Fruit fly (Drosophila melanogaster) whole organism, wandering third instar larva: ENCODE measurements around the gene CG11837.

Experiments
- Abd-B ChIP-seq: fragments of >200 bp; optimal IDR thresholded peaks from 2 replicates; lab custom pipeline; 2017; ENCODE audit warnings: missing biosample characterization, missing genetic modification characterization
- CG32264 ChIP-seq: fragments of 200-800 bp; sonication (Bioruptor generic); optimal IDR thresholded peaks from 2 replicates; lab custom pipeline; 2016; ENCODE audit warnings: missing biosample characterization, missing genetic modification characterization
- CrebA ChIP-seq: fragments of 200-800 bp; sonication (Bioruptor generic); optimal IDR thresholded peaks from 2 replicates; lab custom pipeline; 2016; ENCODE audit warnings: missing biosample characterization, mild to moderate bottlenecking, missing genetic modification characterization, borderline replicate concordance
- Dfd ChIP-seq: fragments of >200 bp; optimal IDR thresholded peaks from 2 replicates; lab custom pipeline; 2017; ENCODE audit warnings: missing biosample characterization, missing genetic modification characterization
- Dif ChIP-seq: fragments of 200-275, 200-300 bp; sonication (Bioruptor generic); optimal IDR thresholded peaks from 2 replicates; lab custom pipeline; 2018; ENCODE audit warnings: missing biosample characterization, missing genetic modification characterization; ENCODE audit not compliant: partially characterized antibody
- GATAd ChIP-seq: sonication (Bioruptor generic); optimal IDR thresholded peaks from 2 replicates; lab custom pipeline; 2016; ENCODE audit warnings: missing biosample characterization, missing genetic modification characterization
- HLH106 ChIP-seq: fragments of 200-800 bp; optimal IDR thresholded peaks from 3 replicates; lab custom pipeline; 2019; ENCODE audit warnings: missing biosample characterization, mild to moderate bottlenecking, missing genetic modification characterization, moderate library complexity
- Hr83 ChIP-seq: fragments of 200-300 bp; sonication (Bioruptor generic); optimal IDR thresholded peaks from 2 replicates; lab custom pipeline; 2016; ENCODE audit warnings: missing biosample characterization, mild to moderate bottlenecking, missing genetic modification characterization, moderate library complexity; ENCODE audit not compliant: poor library complexity, severe bottlenecking
- Mio ChIP-seq: sonication (Bioruptor generic); optimal IDR thresholded peaks from 2 replicates; lab custom pipeline; 2016; ENCODE audit warnings: missing biosample characterization, missing genetic modification characterization
- Myc ChIP-seq: fragments of >200 bp; optimal IDR thresholded peaks from 2 replicates; lab custom pipeline; 2017
- N ChIP-seq: fragments of >200 bp; optimal IDR thresholded peaks from 2 replicates; lab custom pipeline; 2018; ENCODE audit warnings: missing biosample characterization, missing external identifiers, missing genetic modification characterization
- OdsH ChIP-seq: fragments of 200-800 bp; sonication (Bioruptor generic); optimal IDR thresholded peaks from 2 replicates; lab custom pipeline; 2016; ENCODE audit warnings: missing biosample characterization, mild to moderate bottlenecking, missing genetic modification characterization
- Rel ChIP-seq, 2 experiments: fragments of 200-800 bp; sonication (Bioruptor generic) in 1 of 2; optimal IDR thresholded peaks; 2 replicates in 1 of 2; 3 replicates in 1 of 2; lab custom pipeline; 2016 to 2019; ENCODE audit warnings: mild to moderate bottlenecking in 2 of 2, missing biosample characterization in 2 of 2, missing genetic modification characterization in 2 of 2, moderate library complexity in 1 of 2
- Sp1 ChIP-seq: fragments of 200-800 bp; sonication (Bioruptor generic); optimal IDR thresholded peaks from 3 replicates; lab custom pipeline; 2019; ENCODE audit warnings: missing biosample characterization, mild to moderate bottlenecking, missing genetic modification characterization, moderate library complexity
- Vsx2 ChIP-seq: fragments of 200-300, 225-300 bp; sonication (Bioruptor generic); optimal IDR thresholded peaks from 2 replicates; lab custom pipeline; 2018; ENCODE audit warnings: missing biosample characterization, missing genetic modification characterization; ENCODE audit not compliant: partially characterized antibody
- br ChIP-seq: fragments of 200-800 bp; sonication (Bioruptor generic); optimal IDR thresholded peaks from 2 replicates; lab custom pipeline; 2016; ENCODE audit warnings: missing biosample characterization, missing genetic modification characterization
- brk ChIP-seq: fragments of 200-800 bp; sonication (Bioruptor generic); optimal IDR thresholded peaks from 2 replicates; lab custom pipeline; 2016; ENCODE audit warnings: missing biosample characterization, mild to moderate bottlenecking, missing genetic modification characterization
- dmrt93B ChIP-seq: fragments of 200-800 bp; sonication (Bioruptor generic); optimal IDR thresholded peaks from 2 replicates; lab custom pipeline; 2018; ENCODE audit warnings: missing biosample characterization, mild to moderate bottlenecking, missing genetic modification characterization
- ey ChIP-seq: fragments of 200-800 bp; sonication (Bioruptor generic); optimal IDR thresholded peaks from 2 replicates; lab custom pipeline; 2016; ENCODE audit warnings: missing biosample characterization, missing genetic modification characterization
- foxo ChIP-seq, 2 experiments: fragments of 200-800 bp; sonication (Bioruptor generic); optimal IDR thresholded peaks; 2 replicates in 1 of 2; 3 replicates in 1 of 2; lab custom pipeline; 2016 to 2017; ENCODE audit warnings: missing biosample characterization in 2 of 2, missing genetic modification characterization in 2 of 2
- fru ChIP-seq: fragments of 200-800 bp; sonication (Bioruptor generic); optimal IDR thresholded peaks from 3 replicates; lab custom pipeline; 2016; ENCODE audit warnings: missing biosample characterization, mild to moderate bottlenecking, missing genetic modification characterization
- h ChIP-seq: fragments of 200-800 bp; sonication (Bioruptor generic); optimal IDR thresholded peaks from 3 replicates; lab custom pipeline; 2016; ENCODE audit warnings: missing biosample characterization, mild to moderate bottlenecking, missing genetic modification characterization
- lola ChIP-seq: fragments of >200 bp; optimal IDR thresholded peaks from 2 replicates; lab custom pipeline; 2017; ENCODE audit warnings: missing biosample characterization, missing genetic modification characterization
- pan ChIP-seq: fragments of >200 bp; optimal IDR thresholded peaks from 2 replicates; lab custom pipeline; 2017
- psq ChIP-seq: fragments of 200-800 bp; sonication (Bioruptor generic); optimal IDR thresholded peaks from 3 replicates; lab custom pipeline; 2017; ENCODE audit warnings: missing biosample characterization, mild to moderate bottlenecking, missing genetic modification characterization, moderate library complexity
- rgr ChIP-seq: fragments of 200-800 bp; sonication (Bioruptor generic); optimal IDR thresholded peaks from 3 replicates; lab custom pipeline; 2016; ENCODE audit warnings: missing biosample characterization, mild to moderate bottlenecking, missing genetic modification characterization
- sage ChIP-seq: fragments of 200-800 bp; sonication (Bioruptor generic); optimal IDR thresholded peaks from 2 replicates; lab custom pipeline; 2016; ENCODE audit warnings: missing biosample characterization, mild to moderate bottlenecking, missing genetic modification characterization
- tai ChIP-seq: sonication (Bioruptor generic); optimal IDR thresholded peaks from 2 replicates; lab custom pipeline; 2016; ENCODE audit warnings: missing biosample characterization, missing genetic modification characterization
- usp ChIP-seq: fragments of >200 bp; optimal IDR thresholded peaks from 2 replicates; lab custom pipeline; 2017; ENCODE audit warnings: missing biosample characterization, missing genetic modification characterization

The CG11837 gene

dm6 chr3R:29049055-29049722, at the start of gene CG11837:
Gene CG11837 (plus strand): TSS chr3R:29049493.
- TF ChIP-seq usp (GFP tag; lab: Kevin White, UChicago) (no peak), ey (no peak), sage (GFP tag; lab: Kevin White, UChicago) (peak; percentile 36), Rel (GFP tag; optimal IDR thresholded peaks at IDR 0.05; lab: Kevin White, UChicago) (no peak), Rel (tag; optimal IDR thresholded peaks at IDR 0.05; lab: Kevin White, UChicago) (no peak), brk (no peak)

- no peak for TF ChIP-seq CG32264 (GFP tag; lab: Kevin White, UChicago)
- no peak for TF ChIP-seq Sp1
- TF ChIP-seq GATAd (GFP tag; lab: Kevin White, UChicago), result no peak
- no peak for TF ChIP-seq Rel (GFP tag; optimal IDR thresholded peaks at IDR 0.05; lab: Kevin White, UChicago)
- TF ChIP-seq Rel (tag; optimal IDR thresholded peaks at IDR 0.05; lab: Kevin White, UChicago), result no peak
- TF ChIP-seq sage (GFP tag; lab: Kevin White, UChicago), result no peak
- TF ChIP-seq Dif (GFP tag; lab: Kevin White, UChicago), result no peak
- no peak for TF ChIP-seq usp (GFP tag; lab: Kevin White, UChicago)
- TF ChIP-seq Myc, result no peak
- TF ChIP-seq brk, result no peak
Measured at dm6 chr3R:29000001-29000400, 49.3 kb upstream of the CG11837 start.

dm6 chr3R:29004884-29005621, 44.2 kb upstream of the CG11837 start:
- TF ChIP-seq rgr (GFP tag; lab: Kevin White, UChicago) (peak; percentile 1), N (GFP tag; lab: Kevin White, UChicago) (no peak), HLH106 (tag; lab: Kevin White, UChicago) (peak; percentile 7), h (GFP tag; lab: Kevin White, UChicago) (peak; percentile 35), Rel (GFP tag; optimal IDR thresholded peaks at IDR 0.05; lab: Kevin White, UChicago) (no peak), Rel (tag; optimal IDR thresholded peaks at IDR 0.05; lab: Kevin White, UChicago) (no peak), foxo (GFP tag; optimal IDR thresholded peaks at IDR 0.05; lab: Kevin White, UChicago) (peak in 1 of 2 experiments; percentile 5), fru (GFP tag; lab: Kevin White, UChicago) (peak; percentile 24)

DNA sequence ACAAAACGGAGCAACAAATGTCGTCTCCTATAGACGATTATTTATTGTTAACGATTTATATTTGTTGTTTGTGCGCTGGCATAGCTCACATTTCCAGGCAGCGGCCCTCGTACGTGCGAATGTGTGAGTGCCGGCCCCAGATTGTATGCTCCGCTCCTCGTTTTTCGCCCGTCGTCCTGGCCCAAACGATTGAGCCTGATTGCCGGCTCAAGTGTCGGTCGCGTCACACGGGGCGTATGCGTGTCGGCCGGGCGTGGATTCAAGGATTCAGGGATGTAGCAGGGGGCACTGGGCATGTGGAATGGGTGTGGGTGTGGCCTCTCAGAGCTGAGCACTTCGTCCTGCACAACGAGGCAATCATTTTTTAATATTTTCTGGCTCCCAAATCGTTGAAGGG, 43.7 kb upstream of the CG11837 start:
- TF ChIP-seq OdsH (GFP tag; lab: Kevin White, UChicago), result no peak

DNA sequence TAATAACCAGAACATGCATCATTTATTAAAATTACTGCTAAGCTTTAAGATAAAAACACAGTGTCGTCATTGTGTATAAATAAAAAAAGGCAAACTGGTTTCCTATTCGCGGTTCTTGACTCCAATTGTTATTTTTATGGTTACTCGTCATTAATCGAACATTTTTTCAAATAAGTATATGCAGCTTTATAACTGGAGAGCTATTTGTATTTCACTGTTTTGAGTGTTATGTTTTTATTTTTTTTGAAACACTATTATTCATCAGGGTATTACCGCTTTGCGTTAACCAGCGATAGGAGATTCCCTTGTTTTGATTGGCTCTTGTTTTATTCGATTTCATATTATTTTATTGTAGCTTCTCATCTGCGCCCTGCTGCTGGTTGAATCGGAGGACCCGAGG, 38.1 kb upstream of the CG11837 start:
- no peak for TF ChIP-seq dmrt93B (GFP tag; lab: Kevin White, UChicago)
- no peak for TF ChIP-seq HLH106 (tag; lab: Kevin White, UChicago)
- no peak for TF ChIP-seq N (GFP tag; lab: Kevin White, UChicago)
- TF ChIP-seq Dfd (GFP tag; lab: Kevin White, UChicago), result no peak
- TF ChIP-seq h (GFP tag; lab: Kevin White, UChicago), result no peak
- no peak for TF ChIP-seq foxo (GFP tag; optimal IDR thresholded peaks at IDR 0.05; lab: Kevin White, UChicago)
- no peak for TF ChIP-seq pan (lab: Kevin White, UChicago)
- TF ChIP-seq OdsH (GFP tag; lab: Kevin White, UChicago), result no peak
- no peak for TF ChIP-seq CG32264 (GFP tag; lab: Kevin White, UChicago)
- no peak for TF ChIP-seq GATAd (GFP tag; lab: Kevin White, UChicago)
- TF ChIP-seq Dif (GFP tag; lab: Kevin White, UChicago), result no peak

DNA sequence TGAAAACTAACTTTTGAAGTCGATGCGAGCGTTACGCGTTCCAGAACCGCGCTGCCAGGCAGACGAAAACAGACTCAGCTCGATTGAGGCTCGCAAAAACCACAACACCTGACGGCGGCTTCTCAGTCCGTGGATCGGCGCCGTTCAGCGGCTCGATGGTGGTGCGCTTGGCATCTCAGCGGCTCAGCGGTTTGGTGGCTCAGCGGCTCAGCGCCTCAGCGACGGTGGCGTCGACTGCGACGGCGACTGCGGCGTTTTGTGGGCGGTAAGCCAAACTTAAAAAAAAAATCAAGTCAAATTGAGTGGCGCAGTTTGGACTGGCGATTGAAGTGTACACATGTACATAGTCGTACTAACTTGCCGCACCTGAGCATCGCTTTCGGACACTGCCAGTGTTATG, 28.9 kb upstream of the CG11837 start, which contains the start of gene wat:
wat (minus strand) TSS at position 41 of the 400 bp plus-strand sequence.
- no peak for TF ChIP-seq lola (GFP tag; lab: Kevin White, UChicago)
- no peak for TF ChIP-seq OdsH (GFP tag; lab: Kevin White, UChicago)
- no peak for TF ChIP-seq Rel (GFP tag; optimal IDR thresholded peaks at IDR 0.05; lab: Kevin White, UChicago)
- no peak for TF ChIP-seq Rel (tag; optimal IDR thresholded peaks at IDR 0.05; lab: Kevin White, UChicago)
- no peak for TF ChIP-seq CrebA (GFP tag; lab: Kevin White, UChicago)
- no peak for TF ChIP-seq tai
- no peak for TF ChIP-seq usp (GFP tag; lab: Kevin White, UChicago)
- no peak for TF ChIP-seq Vsx2 (GFP tag; lab: Kevin White, UChicago)
- TF ChIP-seq Myc, result no peak
- TF ChIP-seq HLH106 (tag; lab: Kevin White, UChicago), result no peak
- TF ChIP-seq br, result no peak
- TF ChIP-seq Mio (GFP tag; lab: Kevin White, UChicago), result no peak
- no peak for TF ChIP-seq Hr83 (GFP tag; lab: Kevin White, UChicago)
- TF ChIP-seq psq, result no peak
- no peak for TF ChIP-seq Abd-B (GFP tag; lab: Kevin White, UChicago)
- TF ChIP-seq dmrt93B (GFP tag; lab: Kevin White, UChicago), result no peak
- TF ChIP-seq h (GFP tag; lab: Kevin White, UChicago), result no peak
- TF ChIP-seq pan (lab: Kevin White, UChicago), result no peak
